Fruit fly (Drosophila melanogaster): ENCODE results near the gene CG32214.

CG32214 gene

DNA sequence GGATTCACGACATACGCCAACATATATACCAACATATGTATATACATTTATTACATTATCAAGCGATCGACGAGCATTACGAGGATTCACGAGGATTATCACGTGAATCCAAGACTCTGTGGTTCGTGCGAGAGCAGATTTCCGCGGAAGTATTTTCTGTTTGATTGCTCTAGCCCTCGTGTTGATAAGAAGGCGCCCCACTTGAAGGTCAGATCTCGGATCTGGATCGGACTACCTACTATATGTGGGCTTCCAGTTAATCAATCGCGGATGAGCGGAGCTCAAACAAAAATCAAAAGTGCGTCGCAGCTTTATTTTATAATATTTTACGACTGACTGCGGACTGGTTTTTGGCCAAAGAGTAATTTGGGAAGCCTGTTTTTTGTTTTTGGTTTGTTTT is 27.8 kb downstream of the CG32214 start:
- TF ChIP-seq insv (optimal IDR thresholded peaks at IDR 0.05) (no peak), Myc (optimal IDR thresholded peaks at IDR 0.05) (no peak), ttk (optimal IDR thresholded peaks at IDR 0.05) (no peak), Sin3A (optimal IDR thresholded peaks at IDR 0.05) (no peak), psq (optimal IDR thresholded peaks at IDR 0.05) (no peak), h (optimal IDR thresholded peaks at IDR 0.05) (no peak)

DNA sequence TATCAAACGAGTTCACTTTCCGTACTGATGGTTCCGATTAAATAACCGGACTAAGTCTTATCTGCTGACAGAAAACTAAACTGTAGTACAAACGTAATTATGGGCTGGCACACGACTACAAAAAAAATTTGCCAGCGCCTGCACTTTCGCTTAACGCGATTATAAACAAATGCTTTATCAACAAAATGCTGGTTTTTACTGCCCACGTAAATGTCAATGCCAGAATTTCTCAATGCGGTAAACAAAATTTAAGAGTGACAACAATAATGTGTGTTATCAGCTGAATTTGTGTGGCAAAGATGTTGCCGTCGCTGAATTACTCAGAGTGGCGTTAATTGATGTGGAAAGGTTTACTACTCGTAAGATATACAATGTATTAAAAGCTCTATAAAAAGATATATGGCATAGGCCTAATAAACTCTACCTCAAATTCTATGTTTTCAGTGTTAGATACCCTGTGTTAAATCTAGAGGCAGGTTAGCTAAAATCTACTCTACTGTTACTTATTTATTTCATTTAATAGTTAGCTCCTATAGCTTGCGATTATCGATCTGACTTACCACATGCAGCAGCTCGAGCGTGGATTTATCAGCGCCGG is 28.9 kb downstream of the CG32214 start:
- TF ChIP-seq ttk (optimal IDR thresholded peaks at IDR 0.05) (no peak), psq (optimal IDR thresholded peaks at IDR 0.05) (no peak), Myc (optimal IDR thresholded peaks at IDR 0.05) (no peak), insv (optimal IDR thresholded peaks at IDR 0.05) (no peak), h (optimal IDR thresholded peaks at IDR 0.05) (no peak), Sin3A (optimal IDR thresholded peaks at IDR 0.05) (no peak)

DNA sequence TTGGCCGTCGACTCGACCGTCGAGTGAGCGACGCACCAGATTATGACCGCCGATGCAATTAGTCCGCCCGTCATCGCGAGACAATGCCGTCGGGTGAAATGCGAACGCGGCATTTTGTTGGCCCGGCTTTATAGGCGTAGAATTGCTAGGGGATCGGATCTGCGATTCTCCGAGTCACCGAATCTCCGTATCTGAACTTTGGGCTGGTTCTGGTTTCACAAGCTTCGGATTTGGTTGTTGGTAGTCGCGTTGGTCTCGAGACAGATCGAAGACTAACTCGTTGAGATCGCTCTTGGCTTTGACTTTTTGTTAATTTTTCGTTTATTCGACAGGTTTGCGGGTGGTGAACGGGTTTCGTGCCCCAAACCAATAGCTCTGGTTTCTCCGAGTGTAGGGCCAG is 29.5 kb downstream of the CG32214 start:
- TF ChIP-seq insv (optimal IDR thresholded peaks at IDR 0.05) (no peak), psq (optimal IDR thresholded peaks at IDR 0.05) (no peak), Sin3A (optimal IDR thresholded peaks at IDR 0.05) (no peak), h (optimal IDR thresholded peaks at IDR 0.05) (no peak), ttk (optimal IDR thresholded peaks at IDR 0.05) (no peak), Myc (optimal IDR thresholded peaks at IDR 0.05) (no peak)

DNA sequence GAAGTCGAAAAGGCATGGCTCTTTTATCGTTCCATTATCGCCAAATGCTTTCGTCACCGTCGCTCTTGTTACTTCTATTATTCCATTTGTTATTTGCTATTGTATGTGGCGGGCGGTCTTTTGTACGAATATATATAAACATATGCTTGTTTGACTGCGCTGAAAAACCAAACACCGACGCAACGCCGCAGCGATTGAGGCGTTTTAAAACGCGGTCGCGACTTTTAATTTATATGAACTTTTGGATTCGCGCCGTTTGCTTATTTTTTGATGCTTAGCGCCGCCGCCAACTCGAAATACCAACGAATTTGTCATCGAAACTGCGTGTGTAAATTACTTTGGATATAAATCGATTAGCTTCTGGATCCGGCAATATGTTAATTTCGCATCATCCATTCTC is 30.0 kb downstream of the CG32214 start:
- TF ChIP-seq ttk (optimal IDR thresholded peaks at IDR 0.05) (no peak), Myc (optimal IDR thresholded peaks at IDR 0.05) (no peak), insv (optimal IDR thresholded peaks at IDR 0.05) (no peak), Sin3A (optimal IDR thresholded peaks at IDR 0.05) (no peak), psq (optimal IDR thresholded peaks at IDR 0.05) (no peak), h (optimal IDR thresholded peaks at IDR 0.05) (no peak)

dm6 chr3L:19497623-19498022 is 30.5 kb downstream of the CG32214 start, which contains the start of gene CG9449:
Gene CG9449, minus strand, starts transcription at chr3L:19497723.
- no peak for TF ChIP-seq insv (optimal IDR thresholded peaks at IDR 0.05)

- no peak for TF ChIP-seq Sin3A (optimal IDR thresholded peaks at IDR 0.05)
Observed at dm6 chr3L:19499334-19499733, 32.2 kb downstream of the CG32214 start.

- TF ChIP-seq psq (optimal IDR thresholded peaks at IDR 0.05): no peak
- TF ChIP-seq h (optimal IDR thresholded peaks at IDR 0.05): no peak
- TF ChIP-seq insv (optimal IDR thresholded peaks at IDR 0.05): no peak
- no peak for TF ChIP-seq ttk (optimal IDR thresholded peaks at IDR 0.05)
- TF ChIP-seq Sin3A (optimal IDR thresholded peaks at IDR 0.05): no peak
- TF ChIP-seq Myc (optimal IDR thresholded peaks at IDR 0.05): no peak
Observed at dm6 chr3L:19500698-19501097, 33.6 kb downstream of the CG32214 start, which contains the start of gene CG9451. Gene CG9451, minus strand, starts transcription at chr3L:19500798.

- no peak for TF ChIP-seq psq (optimal IDR thresholded peaks at IDR 0.05)
- no peak for TF ChIP-seq ttk (optimal IDR thresholded peaks at IDR 0.05)
- TF ChIP-seq Myc (optimal IDR thresholded peaks at IDR 0.05): no peak
- TF ChIP-seq h (optimal IDR thresholded peaks at IDR 0.05): no peak
- TF ChIP-seq insv (optimal IDR thresholded peaks at IDR 0.05): no peak
- no peak for TF ChIP-seq Sin3A (optimal IDR thresholded peaks at IDR 0.05)
Observed at dm6 chr3L:19503770-19504169, 36.6 kb downstream of the CG32214 start, which contains the start of gene CG9452. Gene CG9452, minus strand, starts transcription at chr3L:19503870.

DNA sequence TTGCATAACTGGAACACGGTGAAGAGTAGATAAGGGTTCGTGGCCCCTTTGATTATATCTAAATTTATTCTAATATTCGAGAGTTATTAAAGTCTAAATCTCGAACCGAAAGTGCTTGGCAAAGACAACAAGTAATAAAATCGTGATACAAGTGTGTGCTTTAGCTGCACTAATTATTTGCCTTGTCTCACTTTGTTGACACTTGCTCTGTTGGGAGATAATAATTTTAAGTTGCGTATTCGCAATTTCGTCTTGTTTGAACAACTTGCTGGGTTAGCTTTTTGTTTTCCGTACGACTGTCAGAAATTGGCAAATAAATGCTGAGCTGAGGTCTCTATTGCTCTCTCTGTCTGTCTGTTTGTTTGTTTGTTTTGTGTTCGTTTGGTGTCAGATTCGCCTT is 37.6 kb downstream of the CG32214 start:
- TF ChIP-seq h (optimal IDR thresholded peaks at IDR 0.05) (no peak), psq (optimal IDR thresholded peaks at IDR 0.05) (no peak), Myc (optimal IDR thresholded peaks at IDR 0.05) (no peak), Sin3A (optimal IDR thresholded peaks at IDR 0.05) (no peak), insv (optimal IDR thresholded peaks at IDR 0.05) (no peak), ttk (optimal IDR thresholded peaks at IDR 0.05) (no peak)

dm6 chr3L:19512672-19513071 is 45.5 kb downstream of the CG32214 start:
- TF ChIP-seq Sin3A (optimal IDR thresholded peaks at IDR 0.05): no peak
- no peak for TF ChIP-seq ttk (optimal IDR thresholded peaks at IDR 0.05)
- no peak for TF ChIP-seq h (optimal IDR thresholded peaks at IDR 0.05)
- no peak for TF ChIP-seq insv (optimal IDR thresholded peaks at IDR 0.05)
- TF ChIP-seq Myc (optimal IDR thresholded peaks at IDR 0.05): no peak

DNA sequence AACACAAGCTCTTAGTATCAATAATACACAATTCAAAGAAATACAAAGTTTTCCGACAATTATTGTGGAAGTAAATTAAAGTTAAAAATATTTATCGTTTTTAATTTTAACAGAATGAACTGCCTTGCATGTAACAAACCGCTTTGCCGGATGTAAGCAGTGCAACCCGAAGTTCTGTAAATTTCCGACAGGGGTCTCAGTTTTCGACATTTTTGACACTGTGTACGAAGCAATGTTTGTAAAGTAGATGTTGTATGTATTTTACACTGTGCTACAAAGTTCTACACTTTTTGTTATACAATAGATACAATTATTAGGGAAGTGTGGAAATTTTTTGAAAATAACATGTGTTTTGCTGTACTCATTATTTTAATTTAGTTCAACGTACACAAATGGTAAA is 49.4 kb downstream of the CG32214 start:
- TF ChIP-seq Sin3A (optimal IDR thresholded peaks at IDR 0.05) (no peak), insv (optimal IDR thresholded peaks at IDR 0.05) (no peak), Myc (optimal IDR thresholded peaks at IDR 0.05) (no peak), ttk (optimal IDR thresholded peaks at IDR 0.05) (no peak), h (optimal IDR thresholded peaks at IDR 0.05) (no peak), psq (optimal IDR thresholded peaks at IDR 0.05) (no peak)

All from Kc167 (cell line).